Worm (Caenorhabditis elegans) whole organism, L3 larva: Measurements from ENCODE around the gene mtm-9.

Experiments used
- aly-2 ChIP-seq: fragments of 150-350 bp; optimal IDR thresholded peaks from 2 replicates; lab custom pipeline; 2014; ENCODE audit warnings: missing biosample characterization, missing genetic modification characterization
- ama-1 ChIP-seq: fragments of 150-350 bp; optimal IDR thresholded peaks from 2 replicates; lab custom pipeline; 2018
- ceh-28 ChIP-seq: fragments of 150-350 bp; optimal IDR thresholded peaks from 2 replicates; lab custom pipeline; 2014; ENCODE audit warnings: missing biosample characterization, missing genetic modification reagents, missing genetic modification characterization
- elt-3 ChIP-seq, 3 experiments: fragments of 150-350 bp in 1 of 3; sonication (generic microtip) in 2 of 3; optimal IDR thresholded peaks; 2 replicates in 2 of 3; 4 replicates in 1 of 3; lab custom pipeline; 2014 to 2017; ENCODE audit warnings: missing biosample characterization in 3 of 3, missing genetic modification characterization in 3 of 3
- lin-39 ChIP-seq: fragments of 150-350 bp; optimal IDR thresholded peaks from 2 replicates; lab custom pipeline; 2018; ENCODE audit warnings: missing biosample characterization, missing genetic modification reagents, missing genetic modification characterization
- nhr-11 ChIP-seq: fragments of 150-350 bp; optimal IDR thresholded peaks from 2 replicates; lab custom pipeline; 2014; ENCODE audit warnings: missing biosample characterization, missing genetic modification characterization
- nhr-12 ChIP-seq: fragments of 150-350 bp; optimal IDR thresholded peaks from 2 replicates; lab custom pipeline; 2014; ENCODE audit warnings: missing biosample characterization, missing genetic modification characterization
- nhr-237 ChIP-seq: fragments of 150-350 bp; optimal IDR thresholded peaks from 2 replicates; lab custom pipeline; 2014; ENCODE audit warnings: missing biosample characterization, missing genetic modification characterization
- nhr-28 ChIP-seq: fragments of 150-350 bp; optimal IDR thresholded peaks from 2 replicates; lab custom pipeline; 2014; ENCODE audit warnings: missing biosample characterization, missing genetic modification characterization
- skn-1 ChIP-seq: fragments of 150-350 bp; optimal IDR thresholded peaks from 2 replicates; lab custom pipeline; 2014; ENCODE audit warnings: missing biosample characterization, missing genetic modification characterization
- snpc-4 ChIP-seq: fragments of 150-350 bp; optimal IDR thresholded peaks from 2 replicates; lab custom pipeline; 2014; ENCODE audit warnings: missing biosample characterization, missing genetic modification characterization
- unc-62 ChIP-seq: fragments of 150-350 bp; sonication (generic microtip); optimal IDR thresholded peaks from 4 replicates; lab custom pipeline; 2014; ENCODE audit warnings: missing biosample characterization, missing genetic modification reagents, missing genetic modification characterization
- zag-1 ChIP-seq: fragments of 150-350 bp; optimal IDR thresholded peaks from 2 replicates; lab custom pipeline; 2014; ENCODE audit warnings: missing biosample characterization, missing genetic modification characterization
- ztf-11 ChIP-seq: fragments of 150-350 bp; optimal IDR thresholded peaks from 2 replicates; lab custom pipeline; 2014; ENCODE audit warnings: missing biosample characterization, missing genetic modification characterization

ce11 chrV:3784167-3784734 is 40.9 kb downstream of the mtm-9 start, which contains the start of gene R08F11.1:
- no peak for TF ChIP-seq aly-2 (tag; lab: Kevin White, UChicago)
- no peak for TF ChIP-seq zag-1 (tag; lab: Kevin White, UChicago)
- no peak for TF ChIP-seq ztf-11
- TF ChIP-seq elt-3 (tag; optimal IDR thresholded peaks at IDR 0.05; lab: Kevin White, UChicago): no peak
- no peak for TF ChIP-seq nhr-28 (tag; lab: Kevin White, UChicago)
- no peak for TF ChIP-seq ceh-28
- TF ChIP-seq skn-1 (tag; lab: Kevin White, UChicago): no peak
- TF ChIP-seq lin-39: no peak
- no peak for TF ChIP-seq nhr-12
- TF ChIP-seq nhr-237 (tag; lab: Kevin White, UChicago): no peak
- TF ChIP-seq nhr-11 (tag; lab: Kevin White, UChicago): no peak
- no peak for TF ChIP-seq ama-1 (lab: Kevin White, UChicago)
- TF ChIP-seq unc-62 (GFP tag; lab: Kevin White, UChicago): no peak
- no peak for TF ChIP-seq snpc-4
